Worm (Caenorhabditis elegans) whole organism, young adult: ENCODE measurements around the gene cmtr-1.
"Not testable (repeated sequence)": the region's sequence is repeated elsewhere in the genome, so short reads cannot be mapped to it uniquely, and the experiment has no call there.

Experiments
- C17E4.6 ChIP-seq: fragments of 200-800 bp; sonication (Bioruptor generic); IDR thresholded peaks from 2 replicates; pipeline ENCODE4 v1.3.6; 2022; ENCODE audit warnings: missing genetic modification reagents, missing genetic modification characterization, missing compliant biosample characterization
- F22D6.2 ChIP-seq: sonication (generic microtip); optimal IDR thresholded peaks from 2 replicates; lab custom pipeline; 2016; ENCODE audit warnings: mild to moderate bottlenecking, missing genetic modification characterization, missing compliant biosample characterization
- F23B12.7 ChIP-seq: sonication (generic microtip); optimal IDR thresholded peaks from 2 replicates; lab custom pipeline; 2017; ENCODE audit warnings: missing genetic modification characterization, mild to moderate bottlenecking, missing compliant biosample characterization, antibody characterized with exemption, moderate library complexity; ENCODE audit not compliant: insufficient read depth
- F33H1.4 ChIP-seq: fragments of 200-800 bp; sonication (Bioruptor generic); IDR thresholded peaks from 2 replicates; pipeline ENCODE4 v1.3.6; 2022; ENCODE audit warnings: missing genetic modification reagents, missing genetic modification characterization, missing compliant biosample characterization
- F52B5.7 ChIP-seq: sonication (generic microtip); optimal IDR thresholded peaks from 2 replicates; lab custom pipeline; 2016; ENCODE audit warnings: mild to moderate bottlenecking, missing genetic modification characterization, missing compliant biosample characterization
- F57A8.1 ChIP-seq: fragments of 200-800 bp; sonication (Bioruptor generic); optimal IDR thresholded peaks from 2 replicates; lab custom pipeline; 2018; ENCODE audit warnings: mild to moderate bottlenecking, missing genetic modification characterization, moderate library complexity, missing compliant biosample characterization
- F57C9.4 ChIP-seq: sonication (generic microtip); optimal IDR thresholded peaks from 2 replicates; lab custom pipeline; 2017; ENCODE audit warnings: mild to moderate bottlenecking, missing genetic modification characterization, missing compliant biosample characterization
- K11D2.4 ChIP-seq: fragments of 200-800 bp; sonication (Bioruptor generic); IDR thresholded peaks from 2 replicates; pipeline ENCODE4 v1.3.6; 2022; ENCODE audit warnings: missing genetic modification reagents, missing genetic modification characterization, missing compliant biosample characterization
- K12H6.12 ChIP-seq: fragments of 200-800 bp; sonication (Bioruptor generic); optimal IDR thresholded peaks from 2 replicates; lab custom pipeline; 2018; ENCODE audit warnings: mild to moderate bottlenecking, missing genetic modification characterization, missing compliant biosample characterization
- T26A5.8 ChIP-seq: sonication (generic microtip); optimal IDR thresholded peaks from 2 replicates; lab custom pipeline; 2016; ENCODE audit warnings: missing genetic modification characterization, missing compliant biosample characterization
- Y53F4B.3 ChIP-seq: fragments of 200-800 bp; sonication (Bioruptor generic); IDR thresholded peaks from 2 replicates; pipeline ENCODE4 v1.3.6; 2022; ENCODE audit warnings: missing genetic modification reagents, missing genetic modification characterization, missing compliant biosample characterization
- Y53G8AR.9 ChIP-seq: fragments of 200-800 bp; sonication (Bioruptor generic); conservative IDR thresholded peaks from 2 replicates; pipeline ENCODE4 v1.3.6; 2022; ENCODE audit warnings: missing genetic modification reagents, missing genetic modification characterization, missing compliant biosample characterization
- Y95B8A.8 ChIP-seq: fragments of 200-800 bp; sonication (Bioruptor generic); IDR thresholded peaks from 2 replicates; pipeline ENCODE4 v1.3.6; 2022; ENCODE audit warnings: missing genetic modification reagents, missing genetic modification characterization, missing compliant biosample characterization
- athp-1 ChIP-seq: sonication (generic microtip); optimal IDR thresholded peaks from 2 replicates; lab custom pipeline; 2017; ENCODE audit warnings: mild to moderate bottlenecking, missing genetic modification characterization, missing compliant biosample characterization
- bed-2 ChIP-seq: fragments of 200-800 bp; sonication (Bioruptor generic); IDR thresholded peaks from 2 replicates; pipeline ENCODE4 v1.3.6; 2022; ENCODE audit warnings: missing genetic modification reagents, missing genetic modification characterization, missing compliant biosample characterization
- ceh-58 ChIP-seq: fragments of 200-800 bp; sonication (Bioruptor generic); IDR thresholded peaks from 2 replicates; pipeline ENCODE4 v1.3.6; 2022; ENCODE audit warnings: missing genetic modification characterization, missing compliant biosample characterization
- ceh-79 ChIP-seq: sonication (generic microtip); optimal IDR thresholded peaks from 2 replicates; lab custom pipeline; 2017; ENCODE audit warnings: mild to moderate bottlenecking, missing genetic modification characterization, missing compliant biosample characterization
- chd-7 ChIP-seq: sonication (generic microtip); optimal IDR thresholded peaks from 2 replicates; lab custom pipeline; 2016; ENCODE audit warnings: mild to moderate bottlenecking, missing genetic modification characterization, moderate library complexity, missing compliant biosample characterization
- dpff-1 ChIP-seq: sonication (generic microtip); optimal IDR thresholded peaks from 2 replicates; lab custom pipeline; 2017; ENCODE audit warnings: mild to moderate bottlenecking, missing genetic modification characterization, missing compliant biosample characterization
- egl-18 ChIP-seq: fragments of 200-800 bp; sonication (Bioruptor generic); IDR thresholded peaks from 2 replicates; pipeline ENCODE4 v1.3.6; 2022; ENCODE audit warnings: missing genetic modification reagents, missing genetic modification characterization, missing compliant biosample characterization
- him-1 ChIP-seq: sonication (generic microtip); optimal IDR thresholded peaks from 2 replicates; lab custom pipeline; 2016; ENCODE audit warnings: missing genotype, missing genetic modification reagents, missing genetic modification characterization, missing compliant biosample characterization
- hlh-26 ChIP-seq: fragments of 200-800 bp; sonication (Bioruptor generic); conservative IDR thresholded peaks from 2 replicates; pipeline ENCODE4 v1.3.6; 2022; ENCODE audit warnings: missing genetic modification reagents, missing genetic modification characterization, missing compliant biosample characterization
- hmg-1.2 ChIP-seq: fragments of 200-800 bp; sonication (Bioruptor generic); IDR thresholded peaks from 2 replicates; pipeline ENCODE4 v1.3.6; 2022; ENCODE audit warnings: missing genetic modification reagents, missing genetic modification characterization, missing compliant biosample characterization
- hsf-1 ChIP-seq: fragments of 200-800 bp; sonication (Bioruptor generic); IDR thresholded peaks from 2 replicates; pipeline ENCODE4 v1.3.6; 2022; ENCODE audit warnings: missing genetic modification reagents, missing genetic modification characterization, missing compliant biosample characterization
- let-526 ChIP-seq: fragments of 200-800 bp; sonication (Bioruptor generic); IDR thresholded peaks from 2 replicates; pipeline ENCODE4 v1.3.6; 2022; ENCODE audit warnings: missing genetic modification reagents, missing genetic modification characterization, missing compliant biosample characterization
- lin-40 ChIP-seq: sonication (generic microtip); optimal IDR thresholded peaks from 2 replicates; lab custom pipeline; 2016; ENCODE audit warnings: missing genetic modification characterization, mild to moderate bottlenecking, missing compliant biosample characterization, missing genotype, missing genetic modification reagents
- lir-1 ChIP-seq: fragments of 200-800 bp; sonication (Bioruptor generic); conservative IDR thresholded peaks from 2 replicates; pipeline ENCODE4 v1.3.6; 2022; ENCODE audit warnings: missing genetic modification reagents, missing genetic modification characterization, missing compliant biosample characterization
- lsy-27 ChIP-seq: sonication (generic microtip); optimal IDR thresholded peaks from 2 replicates; lab custom pipeline; 2017; ENCODE audit warnings: missing genetic modification characterization, mild to moderate bottlenecking, missing compliant biosample characterization, antibody characterized with exemption, missing genotype, borderline replicate concordance; ENCODE audit not compliant: insufficient read depth
- mxl-1 ChIP-seq: sonication (generic microtip); optimal IDR thresholded peaks from 2 replicates; lab custom pipeline; 2016; ENCODE audit warnings: missing genetic modification characterization, missing compliant biosample characterization
- nfyb-1 ChIP-seq: fragments of 200-800 bp; sonication (Bioruptor generic); IDR thresholded peaks from 2 replicates; pipeline ENCODE4 v1.3.6; 2022; ENCODE audit warnings: missing genetic modification reagents, missing genetic modification characterization, missing compliant biosample characterization
- nhr-90 ChIP-seq: sonication (generic microtip); optimal IDR thresholded peaks from 2 replicates; lab custom pipeline; 2016; ENCODE audit warnings: missing genotype, mild to moderate bottlenecking, missing genetic modification characterization, missing compliant biosample characterization
- rec-8 ChIP-seq, 2 experiments: sonication (generic microtip); optimal IDR thresholded peaks; 2 replicates each; lab custom pipeline; 2016; ENCODE audit warnings: mild to moderate bottlenecking in 2 of 2, missing genetic modification characterization in 2 of 2, missing genetic modification reagents in 2 of 2, missing genotype in 2 of 2, missing biosample characterization in 1 of 2, missing compliant biosample characterization in 1 of 2, moderate library complexity in 1 of 2
- sea-2 ChIP-seq: fragments of 200-800 bp; sonication (Bioruptor generic); IDR thresholded peaks from 2 replicates; pipeline ENCODE4 v1.3.6; 2022; ENCODE audit warnings: missing genetic modification characterization, missing compliant biosample characterization
- snpc-1.3 ChIP-seq: sonication (generic microtip); optimal IDR thresholded peaks from 2 replicates; lab custom pipeline; 2017; ENCODE audit warnings: missing genetic modification characterization, mild to moderate bottlenecking, missing compliant biosample characterization, antibody characterized with exemption, moderate library complexity, missing genotype, missing genetic modification reagents; ENCODE audit not compliant: insufficient read depth
- tbp1 ChIP-seq: fragments of 200-800 bp; sonication (Bioruptor generic); optimal IDR thresholded peaks from 2 replicates; lab custom pipeline; 2018; ENCODE audit warnings: mild to moderate bottlenecking, missing genetic modification characterization, missing compliant biosample characterization
- unc-130 ChIP-seq: sonication (generic microtip); optimal IDR thresholded peaks from 2 replicates; lab custom pipeline; 2016; ENCODE audit warnings: missing genetic modification reagents, missing genetic modification characterization, missing compliant biosample characterization
- unc-62 ChIP-seq: fragments of 150-350 bp; optimal IDR thresholded peaks from 2 replicates; lab custom pipeline; 2014; ENCODE audit warnings: missing biosample characterization, missing genetic modification reagents, missing genetic modification characterization
- ztf-22 ChIP-seq: fragments of 200-800 bp; sonication (Bioruptor generic); optimal IDR thresholded peaks from 2 replicates; lab custom pipeline; 2018; ENCODE audit warnings: mild to moderate bottlenecking, missing genetic modification characterization, moderate library complexity, missing compliant biosample characterization
- ztf-25 ChIP-seq: fragments of 200-800 bp; sonication (Bioruptor generic); IDR thresholded peaks from 2 replicates; pipeline ENCODE4 v1.3.6; 2022; ENCODE audit warnings: missing genetic modification reagents, missing genetic modification characterization, missing compliant biosample characterization
- ztf-28 ChIP-seq: fragments of 200-800 bp; sonication (Bioruptor generic); IDR thresholded peaks from 2 replicates; pipeline ENCODE4 v1.3.6; 2022; ENCODE audit warnings: missing genetic modification reagents, missing genetic modification characterization, missing compliant biosample characterization
- ztf-6 ChIP-seq: fragments of 200-800 bp; sonication (Bioruptor generic); IDR thresholded peaks from 2 replicates; pipeline ENCODE4 v1.3.6; 2022; ENCODE audit warnings: missing genetic modification reagents, missing genetic modification characterization, missing compliant biosample characterization

The cmtr-1 gene

DNA sequence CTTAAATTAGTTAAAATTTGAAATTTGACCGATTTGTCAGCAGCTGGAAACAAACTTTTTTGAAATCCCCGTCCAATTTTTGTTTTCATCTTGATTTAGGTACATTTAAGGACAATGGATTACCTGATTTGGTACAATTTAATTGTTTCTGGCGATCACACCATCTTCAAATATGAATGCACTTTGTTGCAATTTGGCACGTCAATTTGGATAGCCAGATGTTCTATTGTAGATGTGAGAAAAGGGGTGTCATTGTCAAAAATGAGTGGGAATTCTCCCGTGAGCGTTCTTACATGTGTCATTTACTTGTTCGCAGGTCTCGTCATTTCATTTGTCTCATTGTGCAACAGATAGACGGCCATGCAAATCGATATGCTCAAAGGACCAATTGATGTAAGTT, 37.7 kb upstream of the cmtr-1 start, which contains the start of gene Y53F4B.43:
Y53F4B.43 (plus strand) TSS at position 301 of the 400 bp plus-strand sequence.
- TF ChIP-seq nfyb-1; chd-7 (tag; lab: Kevin White, UChicago); ceh-58 (GFP tag; lab: Robert Waterston, UW): not testable (repeated sequence)

DNA sequence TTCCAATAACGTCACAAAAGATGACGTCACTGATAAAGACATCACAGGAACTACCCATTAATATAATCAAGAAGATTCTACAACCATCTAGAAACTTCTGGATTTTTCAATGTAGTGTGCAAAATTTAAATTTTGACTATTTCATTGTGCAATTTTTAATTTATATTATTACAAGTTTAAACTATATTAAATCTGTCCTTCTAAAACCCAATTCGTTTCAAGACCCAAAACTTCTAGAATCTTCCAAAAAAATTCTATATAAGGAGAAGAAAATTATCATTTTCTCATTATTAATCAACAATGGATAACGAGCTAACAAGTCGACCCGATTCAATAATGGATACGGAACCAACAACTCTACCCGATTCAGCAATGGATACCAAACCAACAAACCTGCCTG, 33.3 kb upstream of the cmtr-1 start, which contains the start of gene Y53F4B.7:
Y53F4B.7 (plus strand) TSS at position 301 of the 400 bp plus-strand sequence.
- not testable (repeated sequence) for TF ChIP-seq let-526; F52B5.7; T26A5.8 (tag; lab: Kevin White, UChicago)
- TF ChIP-seq, all 124 proteins: peak for 0; not testable (repeated sequence) for 124

DNA sequence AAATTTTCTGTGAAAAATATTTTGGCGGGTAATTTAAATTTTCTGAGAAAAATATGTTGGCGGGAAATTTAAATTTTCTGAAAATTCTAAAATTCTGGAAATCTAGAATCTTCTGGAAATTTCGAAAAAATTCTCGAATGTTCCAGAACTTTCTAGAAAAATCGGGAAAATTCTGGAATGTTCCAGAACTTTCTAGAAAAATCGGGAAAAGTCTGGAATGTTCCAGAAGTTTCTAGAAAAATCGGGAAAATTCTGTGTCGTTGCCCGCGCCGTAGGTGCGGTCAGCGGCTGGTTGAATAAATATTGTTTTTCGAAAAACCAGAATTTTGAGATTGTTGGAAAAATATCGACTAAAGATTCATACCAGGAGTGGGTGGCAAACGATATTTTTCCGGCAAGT, 24.9 kb upstream of the cmtr-1 start:
- TF ChIP-seq hsf-1 = peak; percentile 94

DNA sequence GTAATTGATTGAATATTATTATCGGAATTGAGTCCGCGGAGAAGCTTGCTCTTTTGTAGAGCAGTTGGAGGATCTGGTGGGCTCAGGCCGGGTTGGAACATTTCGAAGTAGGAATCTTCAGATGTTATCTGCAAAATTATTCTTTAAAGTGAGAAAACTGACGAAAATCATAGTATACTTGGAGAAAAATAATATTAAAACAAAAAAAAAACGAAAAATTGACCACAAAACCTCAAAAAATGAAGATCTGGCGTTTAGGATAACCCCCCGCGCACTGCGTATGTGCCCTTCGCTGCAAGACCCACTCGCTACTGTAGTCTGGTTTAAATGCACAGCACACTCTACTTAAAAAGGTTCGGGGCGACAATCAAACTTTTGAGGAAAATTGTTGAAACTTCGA, 22.5 kb upstream of the cmtr-1 start, which contains the start of gene Y53F4B.10:
Y53F4B.10 (minus strand) TSS at position 101 of the 400 bp plus-strand sequence.
- no peak for TF ChIP-seq sea-2
- TF ChIP-seq, all 124 proteins: peak for 0

DNA sequence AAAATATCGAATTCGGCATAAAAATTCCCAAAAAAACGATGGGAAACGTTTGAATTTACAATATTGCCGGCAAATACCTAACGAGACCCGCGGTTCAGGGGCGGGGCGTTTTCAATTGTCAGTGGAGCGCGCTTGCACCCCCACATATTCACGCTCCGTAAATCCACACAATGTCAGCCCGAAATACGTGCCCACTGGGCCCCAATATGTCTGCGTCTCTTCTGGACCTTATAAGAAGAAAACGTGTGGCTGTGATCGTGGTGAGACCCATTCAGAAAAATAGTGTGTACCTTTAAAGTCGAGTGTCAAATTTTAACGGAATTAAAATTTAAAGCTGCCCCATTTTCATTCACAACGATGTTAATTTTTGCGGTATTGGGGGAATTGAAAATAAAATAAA, 21.4 kb upstream of the cmtr-1 start:
- TF ChIP-seq ztf-22 (GFP tag; lab: Kevin White, UChicago) (no peak), F23B12.7 (no peak), hmg-1.2 (peak; percentile 56; the same call in 1 of the 2 replicates), C17E4.6 (GFP tag; lab: Robert Waterston, UW) (peak; percentile 83), lin-40 (tag; lab: Kevin White, UChicago) (no peak), ztf-25 (GFP tag; lab: Robert Waterston, UW) (peak; percentile 77; the same call in 1 of the 2 replicates), T26A5.8 (tag; lab: Kevin White, UChicago) (no peak), rec-8 (tag; optimal IDR thresholded peaks at IDR 0.05; lab: Kevin White, UChicago) (no peak), unc-130 (peak; percentile 78), K11D2.4 (GFP tag; lab: Robert Waterston, UW) (no peak), mxl-1 (tag; lab: Kevin White, UChicago) (no peak), F57C9.4 (tag; lab: Kevin White, UChicago) (no peak), dpff-1 (tag; lab: Kevin White, UChicago) (peak; percentile 16), nhr-90 (tag; lab: Kevin White, UChicago) (no peak), ztf-28 (GFP tag; lab: Robert Waterston, UW) (no peak), unc-62 (GFP tag; lab: Kevin White, UChicago) (no peak), snpc-1.3 (tag; lab: Kevin White, UChicago) (no peak), bed-2 (no peak), him-1 (tag; lab: Kevin White, UChicago) (peak; percentile 48), lsy-27 (tag; lab: Kevin White, UChicago) (no peak), lir-1 (GFP tag; lab: Robert Waterston, UW) (no peak), ceh-79 (tag; lab: Kevin White, UChicago) (no peak), F33H1.4 (peak; percentile 64), hlh-26 (GFP tag; lab: Robert Waterston, UW) (no peak), Y53G8AR.9 (peak; percentile 89), Y95B8A.8 (peak; percentile 65), F57A8.1 (GFP tag; lab: Kevin White, UChicago) (no peak), tbp1 (GFP tag; lab: Kevin White, UChicago) (peak; percentile 49), K12H6.12 (tag; lab: Kevin White, UChicago) (no peak), F22D6.2 (no peak), ztf-6 (no peak), athp-1 (tag; lab: Kevin White, UChicago) (peak; percentile 76), Y53F4B.3 (GFP tag; lab: Robert Waterston, UW) (no peak), egl-18 (GFP tag; lab: Robert Waterston, UW) (no peak), let-526 (no peak)
